Worm (Caenorhabditis elegans) whole organism, midembryonic: ENCODE measurements around the gene del-8.

Experiments
- T22C8.4 ChIP-seq: fragments of 200-800 bp; sonication (Bioruptor generic); IDR thresholded peaks from 2 replicates; pipeline ENCODE4 v1.3.6; 2022; ENCODE audit warnings: missing genetic modification characterization, missing compliant biosample characterization
- flt-1 ChIP-seq: fragments of 200-800 bp; sonication (Bioruptor generic); IDR thresholded peaks from 2 replicates; pipeline ENCODE4 v1.3.6; 2022; ENCODE audit warnings: missing genetic modification characterization, missing compliant biosample characterization
- klf-2 ChIP-seq: fragments of 200-800 bp; sonication (Bioruptor generic); conservative IDR thresholded peaks from 2 replicates; pipeline ENCODE4 v1.3.6; 2022; ENCODE audit warnings: missing genetic modification reagents, missing genetic modification characterization, missing compliant biosample characterization
- med-1 ChIP-seq: sonication (generic microtip); optimal IDR thresholded peaks from 2 replicates; lab custom pipeline; 2017; ENCODE audit warnings: missing genetic modification characterization, mild to moderate bottlenecking, missing compliant biosample characterization, antibody characterized with exemption, missing genetic modification reagents; ENCODE audit not compliant: insufficient read depth
- ref-1 ChIP-seq: fragments of 200-800 bp; sonication (Bioruptor generic); conservative IDR thresholded peaks from 2 replicates; pipeline ENCODE4 v1.3.6; 2022; ENCODE audit warnings: missing genetic modification reagents, missing genetic modification characterization, missing compliant biosample characterization
- tab-1 ChIP-seq: fragments of 200-800 bp; sonication (Bioruptor generic); IDR thresholded peaks from 2 replicates; pipeline ENCODE4 v1.3.6; 2022; ENCODE audit warnings: missing genetic modification characterization, missing compliant biosample characterization
- ztf-23 ChIP-seq: fragments of 200-800 bp; sonication (Bioruptor generic); IDR thresholded peaks from 2 replicates; pipeline ENCODE4 v1.3.6; 2022; ENCODE audit warnings: missing genetic modification reagents, missing genetic modification characterization, missing compliant biosample characterization

ce11 chrX:9642775-9643461 is 53.7 kb downstream of the del-8 start:
- TF ChIP-seq ztf-23 (GFP tag; lab: Robert Waterston, UW) (no peak), flt-1 (no peak), klf-2 (GFP tag; lab: Robert Waterston, UW) (no peak), med-1 (GFP tag; lab: Kevin White, UChicago) (no peak), tab-1 (GFP tag; lab: Robert Waterston, UW) (no peak), T22C8.4 (no peak), ref-1 (GFP tag; lab: Robert Waterston, UW) (no peak)
